Fruit fly (Drosophila melanogaster) whole organism, embryonic: ENCODE data around the gene nan.

ENCODE experiments used
- Abd-B ChIP-seq: fragments of 200-800 bp; sonication (Bioruptor generic); optimal IDR thresholded peaks from 2 replicates; lab custom pipeline; 2018; ENCODE audit warnings: missing biosample characterization, mild to moderate bottlenecking, missing genetic modification characterization, moderate library complexity
- Blimp-1 ChIP-seq: fragments of 200-800 bp; sonication (Bioruptor generic); optimal IDR thresholded peaks from 3 replicates; lab custom pipeline; 2018; ENCODE audit warnings: missing biosample characterization, missing genetic modification characterization, mild to moderate bottlenecking, moderate library complexity, missing genetic modification reagents
- BtbVII ChIP-seq: fragments of 200-800 bp; sonication (Bioruptor generic); optimal IDR thresholded peaks from 3 replicates; lab custom pipeline; 2017; ENCODE audit warnings: missing biosample characterization, mild to moderate bottlenecking, missing genetic modification characterization
- CG11504 ChIP-seq: fragments of 200-800 bp; sonication (Bioruptor generic); optimal IDR thresholded peaks from 3 replicates; lab custom pipeline; 2019; ENCODE audit warnings: missing biosample characterization, mild to moderate bottlenecking, missing genetic modification characterization, moderate library complexity
- CG11695 ChIP-seq: fragments of 200-800 bp; sonication (Bioruptor generic); IDR thresholded peaks from 3 replicates; pipeline ENCODE4 v1.3.6; 2022; ENCODE audit warnings: missing biosample characterization, missing genetic modification characterization
- CG13424 ChIP-seq: fragments of 200-800 bp; sonication (Bioruptor generic); optimal IDR thresholded peaks from 2 replicates; lab custom pipeline; 2019; ENCODE audit warnings: missing biosample characterization, mild to moderate bottlenecking, missing genetic modification characterization, moderate library complexity
- CG30431 ChIP-seq: fragments of 200-800 bp; sonication (Bioruptor generic); optimal IDR thresholded peaks from 2 replicates; lab custom pipeline; 2017; ENCODE audit warnings: missing biosample characterization, missing genetic modification characterization
- CG34376 ChIP-seq: fragments of 200-800 bp; sonication (Bioruptor generic); optimal IDR thresholded peaks from 2 replicates; lab custom pipeline; 2018; ENCODE audit warnings: missing biosample characterization, mild to moderate bottlenecking, missing genetic modification characterization
- CG7357 ChIP-seq: fragments of 200-800 bp; sonication (Bioruptor generic); IDR thresholded peaks from 3 replicates; pipeline ENCODE4 v1.3.6; 2022; ENCODE audit warnings: missing biosample characterization, missing genetic modification characterization
- CG8281 ChIP-seq: fragments of 200-800 bp; sonication (Bioruptor generic); optimal IDR thresholded peaks from 2 replicates; lab custom pipeline; 2018; ENCODE audit warnings: missing biosample characterization, mild to moderate bottlenecking, missing genetic modification characterization, moderate library complexity
- CG8359 ChIP-seq: fragments of 200-800 bp; sonication (Bioruptor generic); optimal IDR thresholded peaks from 2 replicates; lab custom pipeline; 2017; ENCODE audit warnings: missing biosample characterization, mild to moderate bottlenecking, missing genetic modification characterization, borderline replicate concordance
- CG8388 ChIP-seq: fragments of 200-800 bp; sonication (Bioruptor generic); optimal IDR thresholded peaks from 2 replicates; lab custom pipeline; 2019; ENCODE audit warnings: missing biosample characterization, mild to moderate bottlenecking, missing genetic modification characterization, moderate library complexity
- CG8765 ChIP-seq: fragments of 200-800 bp; sonication (Bioruptor generic); IDR thresholded peaks from 2 replicates; pipeline ENCODE4 v1.3.6; 2022; ENCODE audit warnings: missing biosample characterization, missing genetic modification characterization
- CG9876 ChIP-seq: fragments of 200-800 bp; sonication (Bioruptor generic); optimal IDR thresholded peaks from 2 replicates; lab custom pipeline; 2016; ENCODE audit warnings: missing biosample characterization, missing genetic modification characterization
- CTCF ChIP-seq: fragments of 200-800 bp; sonication (Bioruptor generic); optimal IDR thresholded peaks from 2 replicates; lab custom pipeline; 2017; ENCODE audit warnings: missing biosample characterization, mild to moderate bottlenecking, missing genetic modification characterization, moderate library complexity
- D ChIP-seq, 2 experiments: fragments of 200-800 bp in 1 of 2; fragments of >200 bp in 1 of 2; sonication (Bioruptor generic) in 1 of 2; optimal IDR thresholded peaks; 2 replicates in 1 of 2; 3 replicates in 1 of 2; lab custom pipeline; 2017; ENCODE audit warnings: mild to moderate bottlenecking in 1 of 2, missing biosample characterization in 1 of 2, missing genetic modification characterization in 1 of 2, missing genetic modification reagents in 1 of 2
- E2f2 ChIP-seq: fragments of 200-800 bp; sonication (Bioruptor generic); IDR thresholded peaks from 2 replicates; pipeline ENCODE4 v1.3.6; 2022; ENCODE audit warnings: missing biosample characterization, missing genetic modification characterization
- H15 ChIP-seq: fragments of 200-800 bp; sonication (Bioruptor generic); IDR thresholded peaks from 3 replicates; pipeline ENCODE4 v1.3.6; 2022; ENCODE audit warnings: missing biosample characterization, missing genetic modification characterization
- Med ChIP-seq: fragments of 200-800 bp; sonication (Bioruptor generic); peaks from one replicate; lab custom pipeline; 2016; ENCODE audit warnings: missing biosample characterization, missing genetic modification characterization, mild to moderate bottlenecking, inconsistent platforms, moderate library complexity
- NC2β ChIP-seq: fragments of 200-800 bp; sonication (Bioruptor generic); optimal IDR thresholded peaks from 2 replicates; lab custom pipeline; 2016; ENCODE audit warnings: missing biosample characterization, missing genetic modification characterization
- Oaz ChIP-seq: fragments of 200-800 bp; sonication (Bioruptor generic); IDR thresholded peaks from 2 replicates; pipeline ENCODE4 v1.3.6; 2022; ENCODE audit warnings: missing biosample characterization, missing genetic modification characterization
- abd-A ChIP-seq: fragments of 200-800 bp; sonication (Bioruptor generic); optimal IDR thresholded peaks from 3 replicates; lab custom pipeline; 2019; ENCODE audit warnings: missing biosample characterization, mild to moderate bottlenecking, missing genetic modification characterization, moderate library complexity
- aop ChIP-seq: fragments of 200-800 bp; sonication (Bioruptor generic); IDR thresholded peaks from 2 replicates; pipeline ENCODE4 v1.3.6; 2022; ENCODE audit warnings: missing biosample characterization, missing genetic modification characterization
- ap ChIP-seq: fragments of 200-800 bp; sonication (Bioruptor generic); IDR thresholded peaks from 2 replicates; pipeline ENCODE4 v1.3.6; 2022; ENCODE audit warnings: missing biosample characterization, missing genetic modification characterization
- chinmo ChIP-seq: fragments of 200-800 bp; sonication (Bioruptor generic); IDR thresholded peaks from 4 replicates; pipeline ENCODE4 v1.3.6; 2022; ENCODE audit warnings: missing biosample characterization, missing genetic modification characterization; ENCODE audit not compliant: partially characterized antibody
- ci ChIP-seq: fragments of 200-800 bp; sonication (Bioruptor generic); IDR thresholded peaks from 3 replicates; pipeline ENCODE4 v1.3.6; 2022; ENCODE audit warnings: missing biosample characterization, missing genetic modification characterization
- ham ChIP-seq: fragments of 200-800 bp; sonication (Bioruptor generic); IDR thresholded peaks from 2 replicates; pipeline ENCODE4 v1.3.6; 2022; ENCODE audit warnings: missing biosample characterization, missing genetic modification characterization
- ind ChIP-seq: fragments of 200-800 bp; sonication (Bioruptor generic); optimal IDR thresholded peaks from 3 replicates; lab custom pipeline; 2016; ENCODE audit warnings: missing biosample characterization, missing genetic modification characterization
- kni ChIP-seq: fragments of 200-800 bp; sonication (Bioruptor generic); optimal IDR thresholded peaks from 3 replicates; lab custom pipeline; 2017; ENCODE audit warnings: mild to moderate bottlenecking, missing biosample characterization, missing genetic modification reagents, missing genetic modification characterization
- mam ChIP-seq: fragments of 200-800 bp; sonication (Bioruptor generic); optimal IDR thresholded peaks from 3 replicates; lab custom pipeline; 2016; ENCODE audit warnings: missing biosample characterization, missing genetic modification characterization
- mirr ChIP-seq: fragments of 200-800 bp; sonication (Bioruptor generic); optimal IDR thresholded peaks from 3 replicates; lab custom pipeline; 2018; ENCODE audit warnings: missing biosample characterization, mild to moderate bottlenecking, missing genetic modification characterization
- odd ChIP-seq: fragments of 200-800 bp; sonication (Bioruptor generic); optimal IDR thresholded peaks from 2 replicates; lab custom pipeline; 2017; ENCODE audit warnings: missing biosample characterization, mild to moderate bottlenecking, missing genetic modification characterization
- p53 ChIP-seq: fragments of 200-800 bp; sonication (Bioruptor generic); optimal IDR thresholded peaks from 2 replicates; lab custom pipeline; 2016; ENCODE audit warnings: missing biosample characterization, missing genetic modification characterization
- sd ChIP-seq: fragments of 200-800 bp; sonication (Bioruptor generic); optimal IDR thresholded peaks from 3 replicates; lab custom pipeline; 2018; ENCODE audit warnings: missing biosample characterization, mild to moderate bottlenecking, missing genetic modification characterization, moderate library complexity
- shn ChIP-seq: fragments of 200-800 bp; sonication (Bioruptor generic); optimal IDR thresholded peaks from 3 replicates; lab custom pipeline; 2016; ENCODE audit warnings: missing biosample characterization, missing genetic modification characterization
- sisA ChIP-seq: fragments of 200-800 bp; sonication (Bioruptor generic); IDR thresholded peaks from 2 replicates; pipeline ENCODE4 v1.3.6; 2022; ENCODE audit warnings: missing biosample characterization, missing genetic modification characterization
- slp2 ChIP-seq: fragments of 200-800 bp; sonication (Bioruptor generic); optimal IDR thresholded peaks from 2 replicates; lab custom pipeline; 2016; ENCODE audit warnings: missing biosample characterization, missing genetic modification characterization
- sug ChIP-seq: fragments of 200-800 bp; optimal IDR thresholded peaks from 2 replicates; lab custom pipeline; 2019; ENCODE audit warnings: missing biosample characterization, mild to moderate bottlenecking, missing genetic modification characterization, moderate library complexity
- tap ChIP-seq: fragments of 200-800 bp; optimal IDR thresholded peaks from 3 replicates; lab custom pipeline; 2019; ENCODE audit warnings: missing biosample characterization, mild to moderate bottlenecking, missing genetic modification characterization, moderate library complexity
- vvl ChIP-seq: fragments of 200-800 bp; sonication (Bioruptor generic); IDR thresholded peaks from 2 replicates; pipeline ENCODE4 v1.3.6; 2022; ENCODE audit warnings: missing biosample characterization, missing genetic modification characterization
- wor ChIP-seq: fragments of 200-800 bp; sonication (Bioruptor generic); IDR thresholded peaks from 2 replicates; pipeline ENCODE4 v1.3.6; 2022; ENCODE audit warnings: missing biosample characterization, missing genetic modification characterization

nan gene

DNA sequence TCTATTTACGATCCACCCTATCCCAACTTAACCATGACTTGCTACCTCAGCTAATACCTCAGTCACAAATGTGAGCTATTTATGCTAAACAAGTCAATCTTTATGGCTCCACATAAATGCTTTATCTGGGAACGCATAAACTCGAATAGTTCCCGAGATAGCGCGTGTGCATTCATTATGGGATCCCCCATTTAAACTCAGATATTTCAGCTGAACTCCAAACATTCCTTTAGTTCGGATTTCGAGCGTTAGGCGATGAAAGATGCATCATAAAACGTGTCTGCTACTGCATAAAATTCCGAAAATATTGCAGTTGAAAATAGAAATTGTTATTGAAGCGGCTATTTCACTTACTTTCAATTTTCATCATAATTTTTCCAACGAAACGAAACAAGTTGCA lies 34.0 kb upstream of the nan start (continued):
- peak; percentile 43 for TF ChIP-seq Blimp-1 (GFP tag; lab: Kevin White, UChicago)
- TF ChIP-seq kni: no peak
- TF ChIP-seq ind (GFP tag; lab: Kevin White, UChicago): no peak
- peak; percentile 26 for TF ChIP-seq Abd-B (GFP tag; lab: Kevin White, UChicago)
- no peak for TF ChIP-seq CG8388 (GFP tag; lab: Kevin White, UChicago)
- no peak for TF ChIP-seq tap (tag; lab: Kevin White, UChicago)
- no peak for TF ChIP-seq CTCF (GFP tag; lab: Kevin White, UChicago)
- TF ChIP-seq ham (GFP tag; lab: Robert Waterston, UW): no peak
- no peak for TF ChIP-seq Oaz (GFP tag; lab: Robert Waterston, UW)
- no peak for TF ChIP-seq ap (GFP tag; lab: Robert Waterston, UW)
- no peak for TF ChIP-seq CG8359 (GFP tag; lab: Kevin White, UChicago)
- TF ChIP-seq p53 (GFP tag; lab: Kevin White, UChicago): no peak
- TF ChIP-seq odd (GFP tag; lab: Kevin White, UChicago): no peak
- TF ChIP-seq BtbVII (GFP tag; lab: Kevin White, UChicago): no peak
- TF ChIP-seq Med (GFP tag; lab: Kevin White, UChicago): peak; percentile 8
- no peak for TF ChIP-seq ci (GFP tag; lab: Robert Waterston, UW)
- TF ChIP-seq CG9876 (GFP tag; lab: Kevin White, UChicago): no peak
- TF ChIP-seq E2f2 (GFP tag; lab: Robert Waterston, UW): no peak
- peak; percentile 86 for TF ChIP-seq sd (tag; lab: Kevin White, UChicago)
- no peak for TF ChIP-seq chinmo
- TF ChIP-seq D (optimal IDR thresholded peaks at IDR 0.05; lab: Kevin White, UChicago): no peak
- no peak for TF ChIP-seq D (GFP tag; optimal IDR thresholded peaks at IDR 0.05; lab: Kevin White, UChicago)
- TF ChIP-seq wor (GFP tag; lab: Robert Waterston, UW): no peak
- TF ChIP-seq CG11695: no peak
- TF ChIP-seq abd-A: peak; percentile 55
- TF ChIP-seq NC2β: no peak
- TF ChIP-seq CG30431 (GFP tag; lab: Kevin White, UChicago): no peak
- no peak for TF ChIP-seq slp2 (GFP tag; lab: Kevin White, UChicago)
- no peak for TF ChIP-seq aop (GFP tag; lab: Robert Waterston, UW)
- peak; percentile 39; the same call in 1 of the 2 replicates for TF ChIP-seq vvl (GFP tag; lab: Robert Waterston, UW)
- TF ChIP-seq CG7357 (GFP tag; lab: Robert Waterston, UW): no peak
- no peak for TF ChIP-seq shn

DNA sequence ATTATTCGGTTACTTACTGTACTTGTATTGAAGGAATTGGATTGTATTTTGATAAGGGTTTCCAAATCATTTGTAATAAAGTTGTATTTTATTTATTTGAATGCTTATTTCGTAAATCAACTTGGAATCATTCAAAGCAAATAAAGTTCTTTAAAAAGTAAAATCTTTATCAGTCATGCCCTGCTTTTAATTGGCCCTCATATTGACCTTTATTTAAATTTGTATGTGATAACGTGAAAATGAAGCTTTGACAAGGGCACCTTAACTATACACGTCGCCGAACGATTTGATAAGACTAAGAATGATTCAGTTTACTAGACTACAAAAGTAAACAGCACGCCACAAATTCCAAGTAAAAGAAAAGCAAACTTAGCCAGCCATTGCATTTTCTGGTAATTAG lies 32.8 kb upstream of the nan start:
- TF ChIP-seq CG13424 (no peak), CG8281 (no peak), mam (GFP tag; lab: Kevin White, UChicago) (no peak), CG34376 (GFP tag; lab: Kevin White, UChicago) (peak; percentile 53), CG8765 (GFP tag; lab: Robert Waterston, UW) (no peak), CG11504 (tag; lab: Kevin White, UChicago) (no peak), sisA (GFP tag; lab: Robert Waterston, UW) (no peak), mirr (GFP tag; lab: Kevin White, UChicago) (peak; percentile 60), H15 (no peak), sug (tag; lab: Kevin White, UChicago) (peak; percentile 9)
